Worm (Caenorhabditis elegans) whole organism, young adult: ENCODE measurements around the gene C14B9.10.
A peak's percentile ranks its signal among the peaks of the same experiment; 100 is the strongest.

Experiments
- B0035.1 ChIP-seq: sonication (generic microtip); optimal IDR thresholded peaks from 2 replicates; lab custom pipeline; 2016; ENCODE audit warnings: missing genetic modification characterization, mild to moderate bottlenecking, missing compliant biosample characterization, missing genotype, missing genetic modification reagents
- C17E4.6 ChIP-seq: fragments of 200-800 bp; sonication (Bioruptor generic); IDR thresholded peaks from 2 replicates; pipeline ENCODE4 v1.3.6; 2022; ENCODE audit warnings: missing genetic modification reagents, missing genetic modification characterization, missing compliant biosample characterization
- F22D6.2 ChIP-seq: sonication (generic microtip); optimal IDR thresholded peaks from 2 replicates; lab custom pipeline; 2016; ENCODE audit warnings: mild to moderate bottlenecking, missing genetic modification characterization, missing compliant biosample characterization
- F39B2.1 ChIP-seq: fragments of 200-800 bp; sonication (Bioruptor generic); IDR thresholded peaks from 2 replicates; pipeline ENCODE4 v1.3.6; 2022; ENCODE audit warnings: missing genetic modification reagents, missing genetic modification characterization, missing compliant biosample characterization
- K12H6.12 ChIP-seq: fragments of 200-800 bp; sonication (Bioruptor generic); optimal IDR thresholded peaks from 2 replicates; lab custom pipeline; 2018; ENCODE audit warnings: mild to moderate bottlenecking, missing genetic modification characterization, missing compliant biosample characterization
- T26A5.8 ChIP-seq: sonication (generic microtip); optimal IDR thresholded peaks from 2 replicates; lab custom pipeline; 2016; ENCODE audit warnings: missing genetic modification characterization, missing compliant biosample characterization
- Y53F4B.3 ChIP-seq: fragments of 200-800 bp; sonication (Bioruptor generic); IDR thresholded peaks from 2 replicates; pipeline ENCODE4 v1.3.6; 2022; ENCODE audit warnings: missing genetic modification reagents, missing genetic modification characterization, missing compliant biosample characterization
- Y95B8A.8 ChIP-seq: fragments of 200-800 bp; sonication (Bioruptor generic); IDR thresholded peaks from 2 replicates; pipeline ENCODE4 v1.3.6; 2022; ENCODE audit warnings: missing genetic modification reagents, missing genetic modification characterization, missing compliant biosample characterization
- akir-1 ChIP-seq: fragments of 200-800 bp; sonication (Bioruptor generic); optimal IDR thresholded peaks from 2 replicates; lab custom pipeline; 2018; ENCODE audit warnings: mild to moderate bottlenecking, missing genetic modification characterization, moderate library complexity, missing compliant biosample characterization
- aptf-2 ChIP-seq: fragments of 200-800 bp; sonication (Bioruptor generic); conservative IDR thresholded peaks from 2 replicates; pipeline ENCODE4 v1.3.6; 2022; ENCODE audit warnings: missing genetic modification reagents, missing genetic modification characterization, missing compliant biosample characterization
- athp-1 ChIP-seq: sonication (generic microtip); optimal IDR thresholded peaks from 2 replicates; lab custom pipeline; 2017; ENCODE audit warnings: mild to moderate bottlenecking, missing genetic modification characterization, missing compliant biosample characterization
- attf-5 ChIP-seq: fragments of 200-800 bp; sonication (Bioruptor generic); optimal IDR thresholded peaks from 2 replicates; lab custom pipeline; 2018; ENCODE audit warnings: mild to moderate bottlenecking, missing genetic modification characterization, missing compliant biosample characterization
- attf-6 ChIP-seq: fragments of 200-800 bp; sonication (Bioruptor generic); IDR thresholded peaks from 2 replicates; pipeline ENCODE4 v1.3.6; 2022; ENCODE audit warnings: missing genetic modification reagents, missing genetic modification characterization, missing compliant biosample characterization
- bed-2 ChIP-seq: fragments of 200-800 bp; sonication (Bioruptor generic); IDR thresholded peaks from 2 replicates; pipeline ENCODE4 v1.3.6; 2022; ENCODE audit warnings: missing genetic modification reagents, missing genetic modification characterization, missing compliant biosample characterization
- cebp-1 ChIP-seq, 2 experiments: fragments of 200-800 bp in 1 of 2; sonication (Bioruptor generic) in 1 of 2; sonication (generic microtip) in 1 of 2; IDR thresholded peaks in 1 of 2; optimal IDR thresholded peaks in 1 of 2; 2 replicates each; pipeline versions ENCODE4 v1.3.6 to Lab custom; 2017 to 2022; ENCODE audit warnings: missing compliant biosample characterization in 2 of 2, missing genetic modification characterization in 2 of 2, mild to moderate bottlenecking in 1 of 2, missing genetic modification reagents in 1 of 2, moderate library complexity in 1 of 2
- ceh-27 ChIP-seq: fragments of 200-800 bp; sonication (Bioruptor generic); optimal IDR thresholded peaks from 2 replicates; lab custom pipeline; 2018; ENCODE audit warnings: mild to moderate bottlenecking, missing genetic modification characterization, moderate library complexity, missing compliant biosample characterization
- ceh-40 ChIP-seq: fragments of 200-800 bp; sonication (Bioruptor generic); IDR thresholded peaks from 2 replicates; pipeline ENCODE4 v1.3.6; 2022; ENCODE audit warnings: missing genetic modification characterization, missing compliant biosample characterization
- ceh-58 ChIP-seq: fragments of 200-800 bp; sonication (Bioruptor generic); IDR thresholded peaks from 2 replicates; pipeline ENCODE4 v1.3.6; 2022; ENCODE audit warnings: missing genetic modification characterization, missing compliant biosample characterization
- ceh-79 ChIP-seq: sonication (generic microtip); optimal IDR thresholded peaks from 2 replicates; lab custom pipeline; 2017; ENCODE audit warnings: mild to moderate bottlenecking, missing genetic modification characterization, missing compliant biosample characterization
- die-1 ChIP-seq: sonication (generic microtip); optimal IDR thresholded peaks from 2 replicates; lab custom pipeline; 2016; ENCODE audit warnings: missing genotype, mild to moderate bottlenecking, missing genetic modification characterization, missing compliant biosample characterization
- dox-1 ChIP-seq: fragments of 200-800 bp; sonication (Bioruptor generic); IDR thresholded peaks from 2 replicates; pipeline ENCODE4 v1.3.6; 2022; ENCODE audit warnings: missing genetic modification reagents, missing genetic modification characterization, missing compliant biosample characterization
- dpl-1 ChIP-seq: fragments of 150-350 bp; optimal IDR thresholded peaks from 2 replicates; lab custom pipeline; 2014; ENCODE audit warnings: missing biosample characterization, missing genetic modification reagents, missing genetic modification characterization
- efl-1 ChIP-seq: fragments of 150-350 bp; optimal IDR thresholded peaks from 2 replicates; lab custom pipeline; 2014; ENCODE audit warnings: missing biosample characterization, missing genetic modification reagents, missing genetic modification characterization
- egrh-3 ChIP-seq: fragments of 200-800 bp; sonication (Bioruptor generic); IDR thresholded peaks from 2 replicates; pipeline ENCODE4 v1.3.6; 2022; ENCODE audit warnings: missing genetic modification reagents, missing genetic modification characterization, missing compliant biosample characterization
- hmg-1.2 ChIP-seq: fragments of 200-800 bp; sonication (Bioruptor generic); IDR thresholded peaks from 2 replicates; pipeline ENCODE4 v1.3.6; 2022; ENCODE audit warnings: missing genetic modification reagents, missing genetic modification characterization, missing compliant biosample characterization
- hrde-1 ChIP-seq: sonication (generic microtip); optimal IDR thresholded peaks from 2 replicates; lab custom pipeline; 2016; ENCODE audit warnings: missing genetic modification characterization, mild to moderate bottlenecking, missing compliant biosample characterization, moderate library complexity, missing genotype, missing genetic modification reagents, borderline replicate concordance
- let-526 ChIP-seq: fragments of 200-800 bp; sonication (Bioruptor generic); IDR thresholded peaks from 2 replicates; pipeline ENCODE4 v1.3.6; 2022; ENCODE audit warnings: missing genetic modification reagents, missing genetic modification characterization, missing compliant biosample characterization
- let-607 ChIP-seq, 2 experiments: fragments of 200-800 bp in 1 of 2; sonication (Bioruptor generic) in 1 of 2; sonication (generic microtip) in 1 of 2; optimal IDR thresholded peaks; 2 replicates each; lab custom pipeline; 2016 to 2018; ENCODE audit warnings: mild to moderate bottlenecking in 2 of 2, missing compliant biosample characterization in 2 of 2, missing genetic modification characterization in 2 of 2, moderate library complexity in 2 of 2, missing genotype in 1 of 2
- lin-40 ChIP-seq: sonication (generic microtip); optimal IDR thresholded peaks from 2 replicates; lab custom pipeline; 2016; ENCODE audit warnings: missing genetic modification characterization, mild to moderate bottlenecking, missing compliant biosample characterization, missing genotype, missing genetic modification reagents
- mes-4 ChIP-seq: sonication (generic microtip); optimal IDR thresholded peaks from 2 replicates; lab custom pipeline; 2016; ENCODE audit warnings: missing genotype, missing genetic modification characterization, missing compliant biosample characterization
- mxl-1 ChIP-seq: sonication (generic microtip); optimal IDR thresholded peaks from 2 replicates; lab custom pipeline; 2016; ENCODE audit warnings: missing genetic modification characterization, missing compliant biosample characterization
- nhr-120 ChIP-seq: fragments of 200-800 bp; sonication (Bioruptor generic); IDR thresholded peaks from 2 replicates; pipeline ENCODE4 v1.3.6; 2022; ENCODE audit warnings: missing genetic modification characterization, missing compliant biosample characterization
- nhr-80 ChIP-seq: sonication (generic microtip); optimal IDR thresholded peaks from 2 replicates; lab custom pipeline; 2016; ENCODE audit warnings: missing genetic modification characterization, missing compliant biosample characterization
- pha-4 ChIP-seq: fragments of 150-350 bp; sonication (generic microtip); optimal IDR thresholded peaks from 2 replicates; lab custom pipeline; 2014; ENCODE audit warnings: missing biosample characterization, missing genetic modification reagents, missing genetic modification characterization
- rec-8 ChIP-seq, 2 experiments: sonication (generic microtip); optimal IDR thresholded peaks; 2 replicates each; lab custom pipeline; 2016; ENCODE audit warnings: mild to moderate bottlenecking in 2 of 2, missing genetic modification characterization in 2 of 2, missing genetic modification reagents in 2 of 2, missing genotype in 2 of 2, missing biosample characterization in 1 of 2, missing compliant biosample characterization in 1 of 2, moderate library complexity in 1 of 2
- rpc-1 ChIP-seq, 2 experiments: fragments of 150-350 bp in 1 of 2; sonication (generic microtip) in 1 of 2; optimal IDR thresholded peaks; 2 replicates each; lab custom pipeline; 2014 to 2018; ENCODE audit warnings: missing biosample characterization in 1 of 2, missing genetic modification characterization in 1 of 2, missing genetic modification reagents in 1 of 2, missing genotype in 1 of 2
- sdz-38 ChIP-seq: sonication (generic microtip); optimal IDR thresholded peaks from 2 replicates; lab custom pipeline; 2016; ENCODE audit warnings: missing genotype, missing genetic modification characterization, missing compliant biosample characterization
- snpc-1.3 ChIP-seq: sonication (generic microtip); optimal IDR thresholded peaks from 2 replicates; lab custom pipeline; 2017; ENCODE audit warnings: missing genetic modification characterization, mild to moderate bottlenecking, missing compliant biosample characterization, antibody characterized with exemption, moderate library complexity, missing genotype, missing genetic modification reagents; ENCODE audit not compliant: insufficient read depth
- snpc-3.4 ChIP-seq: sonication (generic microtip); optimal IDR thresholded peaks from 2 replicates; lab custom pipeline; 2017; ENCODE audit warnings: missing genetic modification characterization, mild to moderate bottlenecking, missing compliant biosample characterization, antibody characterized with exemption, moderate library complexity, missing genotype, missing genetic modification reagents
- snpc-4 ChIP-seq, 5 experiments: fragments of 150-350 bp in 1 of 5; sonication (generic microtip) in 4 of 5; optimal IDR thresholded peaks; 2 replicates each; lab custom pipeline; 2014 to 2018; ENCODE audit warnings: missing genetic modification characterization in 5 of 5, missing biosample characterization in 3 of 5, antibody characterized with exemption in 2 of 5, mild to moderate bottlenecking in 2 of 5, missing compliant biosample characterization in 2 of 5, missing genotype in 2 of 5, moderate library complexity in 2 of 5, missing genetic modification reagents in 1 of 5
- somi-1 ChIP-seq: fragments of 200-800 bp; sonication (Bioruptor generic); optimal IDR thresholded peaks from 2 replicates; lab custom pipeline; 2018; ENCODE audit warnings: mild to moderate bottlenecking, missing genetic modification characterization, missing compliant biosample characterization
- tbx-9 ChIP-seq: sonication (generic microtip); optimal IDR thresholded peaks from 2 replicates; lab custom pipeline; 2016; ENCODE audit warnings: borderline replicate concordance, missing genetic modification characterization, inconsistent platforms, missing compliant biosample characterization
- tlf-1 ChIP-seq: fragments of 200-800 bp; sonication (Bioruptor generic); optimal IDR thresholded peaks from 2 replicates; lab custom pipeline; 2018; ENCODE audit warnings: mild to moderate bottlenecking, missing genetic modification characterization, missing compliant biosample characterization
- xnd-1 ChIP-seq: sonication (generic microtip); optimal IDR thresholded peaks from 2 replicates; lab custom pipeline; 2016; ENCODE audit warnings: missing genotype, missing genetic modification reagents, missing genetic modification characterization, missing compliant biosample characterization
- zfh-2 ChIP-seq: fragments of 200-800 bp; sonication (Bioruptor generic); conservative IDR thresholded peaks from 2 replicates; pipeline ENCODE4 v1.3.6; 2022; ENCODE audit warnings: missing genetic modification reagents, missing genetic modification characterization, missing compliant biosample characterization
- ztf-25 ChIP-seq: fragments of 200-800 bp; sonication (Bioruptor generic); IDR thresholded peaks from 2 replicates; pipeline ENCODE4 v1.3.6; 2022; ENCODE audit warnings: missing genetic modification reagents, missing genetic modification characterization, missing compliant biosample characterization

The C14B9.10 gene

DNA sequence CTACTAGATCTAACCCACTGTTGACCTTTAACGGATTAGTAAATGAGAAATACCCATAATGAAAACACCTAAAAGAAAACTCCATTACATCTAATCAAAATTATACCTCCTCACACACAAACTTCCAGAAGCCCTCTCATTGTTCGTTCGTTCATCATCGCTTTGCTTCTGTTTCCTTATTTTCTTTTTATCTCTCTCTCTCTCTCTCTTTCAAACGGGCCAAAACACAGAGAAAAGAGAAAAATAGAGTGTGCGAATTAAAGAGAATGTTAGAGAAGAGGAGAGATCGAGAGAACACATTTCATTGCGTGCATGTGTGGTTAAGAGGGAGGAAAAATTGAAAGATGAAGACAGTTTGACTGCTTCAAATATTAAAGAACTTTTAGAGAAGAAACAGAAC lies 6.3 kb upstream of the C14B9.10 start (continued):
- TF ChIP-seq hmg-1.2 (GFP tag; lab: Robert Waterston, UW), result peak; percentile 63; the same call in 1 of the 2 replicates
- no peak for TF ChIP-seq die-1 (tag; lab: Kevin White, UChicago)
- no peak for TF ChIP-seq Y95B8A.8
- TF ChIP-seq lin-40 (tag; lab: Kevin White, UChicago), result peak; percentile 44
- no peak for TF ChIP-seq zfh-2
- TF ChIP-seq attf-5 (GFP tag; lab: Kevin White, UChicago), result peak; percentile 9
- TF ChIP-seq nhr-120 (GFP tag; lab: Robert Waterston, UW), result no peak
- no peak for TF ChIP-seq rpc-1 (optimal IDR thresholded peaks at IDR 0.05; lab: Kevin White, UChicago)
- no peak for TF ChIP-seq rpc-1 (tag; optimal IDR thresholded peaks at IDR 0.05; lab: Kevin White, UChicago)
- no peak for TF ChIP-seq let-526 (GFP tag; lab: Robert Waterston, UW)
- TF ChIP-seq mxl-1 (tag; lab: Kevin White, UChicago), result no peak
- peak; percentile 34 for TF ChIP-seq somi-1 (GFP tag; lab: Kevin White, UChicago)
- no peak for TF ChIP-seq akir-1 (GFP tag; lab: Kevin White, UChicago)
- TF ChIP-seq snpc-1.3, result no peak
- no peak for TF ChIP-seq Y53F4B.3
- no peak for TF ChIP-seq pha-4 (tag; lab: Kevin White, UChicago)
- TF ChIP-seq sdz-38 (tag; lab: Kevin White, UChicago), result no peak
- TF ChIP-seq athp-1 (tag; lab: Kevin White, UChicago), result no peak
- TF ChIP-seq tbx-9, result no peak
- no peak for TF ChIP-seq egrh-3 (GFP tag; lab: Robert Waterston, UW)
- TF ChIP-seq aptf-2 (GFP tag; lab: Robert Waterston, UW), result no peak
- no peak for TF ChIP-seq xnd-1
- TF ChIP-seq ceh-40, result no peak
- TF ChIP-seq let-607 (tag; optimal IDR thresholded peaks at IDR 0.05; lab: Kevin White, UChicago), result no peak
- TF ChIP-seq T26A5.8 (tag; lab: Kevin White, UChicago), result no peak
- no peak for TF ChIP-seq C17E4.6 (GFP tag; lab: Robert Waterston, UW)
- TF ChIP-seq ceh-79 (tag; lab: Kevin White, UChicago), result no peak
- TF ChIP-seq tlf-1 (GFP tag; lab: Kevin White, UChicago), result no peak

DNA sequence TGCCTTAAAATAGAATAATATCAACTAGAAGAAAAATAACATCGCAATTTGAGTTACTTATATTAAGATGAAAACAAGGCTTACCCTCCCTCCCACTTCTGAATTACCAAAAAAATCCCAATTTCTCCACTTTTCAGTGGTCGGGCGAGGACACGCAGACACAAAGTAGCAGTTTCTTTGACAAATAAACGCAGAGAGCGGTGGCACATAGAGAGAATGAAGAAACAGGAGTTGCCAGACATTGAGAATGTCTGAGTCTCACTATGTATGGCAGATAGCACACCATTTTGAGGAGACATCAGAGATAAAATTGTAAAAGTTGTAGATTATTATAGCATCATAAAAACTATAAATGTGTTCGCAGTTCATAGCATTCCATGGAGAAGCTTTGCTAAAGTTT lies 5.4 kb upstream of the C14B9.10 start:
- TF ChIP-seq ceh-58 (no peak), efl-1 (GFP tag; lab: Kevin White, UChicago) (no peak), hmg-1.2 (GFP tag; lab: Robert Waterston, UW) (peak; percentile 91), lin-40 (tag; lab: Kevin White, UChicago) (peak; percentile 58), ceh-40 (no peak), mes-4 (tag; lab: Kevin White, UChicago) (no peak), F22D6.2 (tag; lab: Kevin White, UChicago) (no peak), bed-2 (GFP tag; lab: Robert Waterston, UW) (no peak), attf-5 (GFP tag; lab: Kevin White, UChicago) (peak; percentile 30), Y95B8A.8 (no peak), F39B2.1 (GFP tag; lab: Robert Waterston, UW) (no peak), B0035.1 (tag; lab: Kevin White, UChicago) (no peak), snpc-4 (GFP tag; optimal IDR thresholded peaks at IDR 0.05; lab: Kevin White, UChicago) (no peak), snpc-4 (tag; optimal IDR thresholded peaks at IDR 0.05; lab: Kevin White, UChicago) (peak in 1 of 4 experiments; percentile 5), K12H6.12 (tag; lab: Kevin White, UChicago) (peak; percentile 24), hrde-1 (tag; lab: Kevin White, UChicago) (no peak), ztf-25 (GFP tag; lab: Robert Waterston, UW) (no peak), nhr-80 (tag; lab: Kevin White, UChicago) (peak; percentile 40), cebp-1 (GFP tag; IDR thresholded peaks at IDR 0.05; lab: Robert Waterston, UW) (no peak), cebp-1 (tag; optimal IDR thresholded peaks at IDR 0.05; lab: Kevin White, UChicago) (peak; percentile 45), dpl-1 (GFP tag; lab: Kevin White, UChicago) (no peak), attf-6 (no peak), snpc-3.4 (tag; lab: Kevin White, UChicago) (no peak), C17E4.6 (GFP tag; lab: Robert Waterston, UW) (no peak), ceh-27 (peak; percentile 15), dox-1 (no peak), rec-8 (tag; optimal IDR thresholded peaks at IDR 0.05; lab: Kevin White, UChicago) (no peak), aptf-2 (GFP tag; lab: Robert Waterston, UW) (no peak)
